Fruit fly (Drosophila melanogaster) whole organism, embryonic: ENCODE measurements around the gene CG31406.
A peak's percentile ranks its signal among the peaks of the same experiment; 100 is the strongest.

Source experiments
- Awh ChIP-seq: fragments of 200-800 bp; sonication (Bioruptor generic); IDR thresholded peaks from 2 replicates; pipeline ENCODE4, ENCODE4 v1.3.6; 2022; ENCODE audit warnings: missing biosample characterization, missing genetic modification characterization
- CG10431 ChIP-seq: fragments of 200-800 bp; sonication (Bioruptor generic); optimal IDR thresholded peaks from 3 replicates; lab custom pipeline; 2018; ENCODE audit warnings: missing biosample characterization, mild to moderate bottlenecking, missing genetic modification characterization
- CG10565 ChIP-seq: fragments of 200-800 bp; sonication (Bioruptor generic); optimal IDR thresholded peaks from 3 replicates; lab custom pipeline; 2016; ENCODE audit warnings: missing biosample characterization, mild to moderate bottlenecking, missing genetic modification characterization
- CG11085 ChIP-seq: fragments of 200-800 bp; sonication (Bioruptor generic); IDR thresholded peaks from 2 replicates; pipeline ENCODE4 v1.3.6; 2022; ENCODE audit warnings: missing biosample characterization, missing genetic modification characterization
- CG11504 ChIP-seq: fragments of 200-800 bp; sonication (Bioruptor generic); optimal IDR thresholded peaks from 3 replicates; lab custom pipeline; 2019; ENCODE audit warnings: missing biosample characterization, mild to moderate bottlenecking, missing genetic modification characterization, moderate library complexity
- CG12104 ChIP-seq: fragments of 200-800 bp; sonication (Bioruptor generic); optimal IDR thresholded peaks from 3 replicates; lab custom pipeline; 2016; ENCODE audit warnings: missing biosample characterization, missing genetic modification characterization
- CG12219 ChIP-seq: fragments of 200-800 bp; sonication (Bioruptor generic); optimal IDR thresholded peaks from 3 replicates; lab custom pipeline; 2018; ENCODE audit warnings: missing biosample characterization, mild to moderate bottlenecking, missing genetic modification characterization
- CG12744 ChIP-seq: fragments of 200-800 bp; sonication (Bioruptor generic); optimal IDR thresholded peaks from 2 replicates; lab custom pipeline; 2016; ENCODE audit warnings: missing biosample characterization, missing genetic modification characterization
- CG14050 ChIP-seq: fragments of 200-800 bp; sonication (Bioruptor generic); IDR thresholded peaks from 3 replicates; pipeline ENCODE4 v1.3.6; 2022; ENCODE audit warnings: missing biosample characterization, missing genetic modification characterization
- CG15601 ChIP-seq: fragments of 200-800 bp; sonication (Bioruptor generic); optimal IDR thresholded peaks from 3 replicates; lab custom pipeline; 2019; ENCODE audit warnings: missing biosample characterization, mild to moderate bottlenecking, missing genetic modification characterization, moderate library complexity
- CG15696 ChIP-seq: fragments of 200-800 bp; sonication (Bioruptor generic); optimal IDR thresholded peaks from 2 replicates; lab custom pipeline; 2019; ENCODE audit warnings: missing biosample characterization, mild to moderate bottlenecking, missing genetic modification characterization, moderate library complexity
- CG16863 ChIP-seq: fragments of 200-800 bp; sonication (Bioruptor generic); optimal IDR thresholded peaks from 3 replicates; lab custom pipeline; 2016; ENCODE audit warnings: missing biosample characterization, missing genetic modification characterization
- CG34376 ChIP-seq: fragments of 200-800 bp; sonication (Bioruptor generic); optimal IDR thresholded peaks from 2 replicates; lab custom pipeline; 2018; ENCODE audit warnings: missing biosample characterization, mild to moderate bottlenecking, missing genetic modification characterization
- CG3726 ChIP-seq: fragments of 200-800 bp; sonication (Bioruptor generic); IDR thresholded peaks from 3 replicates; pipeline ENCODE4, ENCODE4 v1.3.6; 2022; ENCODE audit warnings: missing biosample characterization, missing genetic modification characterization
- CG4730 ChIP-seq: fragments of 200-800 bp; sonication (Bioruptor generic); IDR thresholded peaks from 2 replicates; pipeline ENCODE4 v1.3.6; 2022; ENCODE audit warnings: missing biosample characterization, missing genetic modification characterization
- CG7987 ChIP-seq: fragments of 200-800 bp; sonication (Bioruptor generic); optimal IDR thresholded peaks from 2 replicates; lab custom pipeline; 2018; ENCODE audit warnings: missing biosample characterization, mild to moderate bottlenecking, missing genetic modification characterization, moderate library complexity
- CG8765 ChIP-seq: fragments of 200-800 bp; sonication (Bioruptor generic); IDR thresholded peaks from 2 replicates; pipeline ENCODE4 v1.3.6; 2022; ENCODE audit warnings: missing biosample characterization, missing genetic modification characterization
- CG9817 ChIP-seq: fragments of 200-800 bp; sonication (Bioruptor generic); optimal IDR thresholded peaks from 2 replicates; lab custom pipeline; 2018; ENCODE audit warnings: missing biosample characterization, mild to moderate bottlenecking, missing genetic modification characterization, moderate library complexity
- Chrac-16 ChIP-seq: fragments of 200-800 bp; sonication (Bioruptor generic); optimal IDR thresholded peaks from 3 replicates; lab custom pipeline; 2016; ENCODE audit warnings: missing biosample characterization, missing genetic modification characterization
- Dip2 ChIP-seq: fragments of 200-800 bp; sonication (Bioruptor generic); IDR thresholded peaks from 2 replicates; pipeline ENCODE4 v1.3.6; 2022; ENCODE audit warnings: missing biosample characterization, missing genetic modification characterization
- Dref ChIP-seq: fragments of 200-800 bp; sonication (Bioruptor generic); IDR thresholded peaks from 2 replicates; pipeline ENCODE4 v1.3.6; 2022; ENCODE audit warnings: missing biosample characterization, missing genetic modification characterization
- Ets65A ChIP-seq: fragments of 200-800 bp; sonication (Bioruptor generic); peaks from one replicate; lab custom pipeline; 2016; ENCODE audit warnings: missing biosample characterization, missing genetic modification characterization
- Hr78 ChIP-seq, 2 experiments: fragments of 200-800 bp in 1 of 2; fragments of >200 bp in 1 of 2; sonication (Bioruptor generic) in 1 of 2; optimal IDR thresholded peaks; 2 replicates each; lab custom pipeline; 2017 to 2019; ENCODE audit warnings: missing biosample characterization in 2 of 2, missing genetic modification characterization in 2 of 2, mild to moderate bottlenecking in 1 of 2, moderate library complexity in 1 of 2
- Lhr ChIP-seq: fragments of 200-800 bp; sonication (Bioruptor generic); optimal IDR thresholded peaks from 3 replicates; lab custom pipeline; 2017; ENCODE audit warnings: mild to moderate bottlenecking, missing biosample characterization, missing genetic modification reagents, missing genetic modification characterization
- MBD-R2 ChIP-seq: fragments of 200-800 bp; sonication (Bioruptor generic); IDR thresholded peaks from 2 replicates; pipeline ENCODE4 v1.3.6; 2022; ENCODE audit warnings: missing biosample characterization, missing genetic modification characterization
- Myb ChIP-seq: fragments of 200-800 bp; sonication (Bioruptor generic); optimal IDR thresholded peaks from 2 replicates; lab custom pipeline; 2016; ENCODE audit warnings: missing biosample characterization, missing genetic modification characterization
- NfI ChIP-seq: fragments of 200-800 bp; sonication (Bioruptor generic); optimal IDR thresholded peaks from 3 replicates; lab custom pipeline; 2018; ENCODE audit warnings: missing biosample characterization, mild to moderate bottlenecking, missing genetic modification characterization, moderate library complexity
- Tbp ChIP-seq: fragments of >200 bp; optimal IDR thresholded peaks from 2 replicates; lab custom pipeline; 2018; ENCODE audit warnings: missing biosample characterization, missing genetic modification characterization
- danr ChIP-seq: fragments of 200-800 bp; sonication (Bioruptor generic); IDR thresholded peaks from 2 replicates; pipeline ENCODE4 v1.3.6; 2022; ENCODE audit warnings: missing biosample characterization, missing genetic modification characterization
- dati ChIP-seq: fragments of 200-800 bp; sonication (Bioruptor generic); IDR thresholded peaks from 2 replicates; pipeline ENCODE4 v1.3.6; 2022; ENCODE audit warnings: missing biosample characterization, missing genetic modification characterization
- exex ChIP-seq: fragments of 200-800 bp; sonication (Bioruptor generic); optimal IDR thresholded peaks from 4 replicates; lab custom pipeline; 2018; ENCODE audit warnings: missing biosample characterization, mild to moderate bottlenecking, missing genetic modification characterization, moderate library complexity
- hbn ChIP-seq: fragments of 200-800 bp; sonication (Bioruptor generic); IDR thresholded peaks from 2 replicates; pipeline ENCODE4 v1.3.6; 2022; ENCODE audit warnings: missing biosample characterization, missing genetic modification characterization; ENCODE audit not compliant: partially characterized antibody
- her ChIP-seq: fragments of 200-800 bp; sonication (Bioruptor generic); optimal IDR thresholded peaks from 2 replicates; lab custom pipeline; 2016; ENCODE audit warnings: missing biosample characterization, missing genetic modification characterization
- lbe ChIP-seq: fragments of 200-800 bp; sonication (Bioruptor generic); optimal IDR thresholded peaks from 2 replicates; lab custom pipeline; 2016; ENCODE audit warnings: missing biosample characterization, mild to moderate bottlenecking, missing genetic modification characterization
- mam ChIP-seq: fragments of 200-800 bp; sonication (Bioruptor generic); optimal IDR thresholded peaks from 3 replicates; lab custom pipeline; 2016; ENCODE audit warnings: missing biosample characterization, missing genetic modification characterization
- mld ChIP-seq: fragments of 200-800 bp; sonication (Bioruptor generic); IDR thresholded peaks from 3 replicates; pipeline ENCODE4 v1.3.6; 2022; ENCODE audit warnings: missing biosample characterization, missing genetic modification characterization; ENCODE audit not compliant: partially characterized antibody
- nmo ChIP-seq: fragments of 200-800 bp; sonication (Bioruptor generic); optimal IDR thresholded peaks from 2 replicates; lab custom pipeline; 2018; ENCODE audit warnings: missing biosample characterization, mild to moderate bottlenecking, missing genetic modification characterization, moderate library complexity
- oc ChIP-seq: fragments of 200-800 bp; sonication (Bioruptor generic); optimal IDR thresholded peaks from 2 replicates; lab custom pipeline; 2018; ENCODE audit warnings: missing biosample characterization, mild to moderate bottlenecking, missing genetic modification characterization, moderate library complexity
- pb ChIP-seq: fragments of 200-800 bp; sonication (Bioruptor generic); optimal IDR thresholded peaks from 3 replicates; lab custom pipeline; 2016; ENCODE audit warnings: missing biosample characterization, missing genetic modification characterization
- pros ChIP-seq: fragments of 200-800 bp; sonication (Bioruptor generic); optimal IDR thresholded peaks from 3 replicates; lab custom pipeline; 2019; ENCODE audit warnings: missing biosample characterization, mild to moderate bottlenecking, missing genetic modification characterization, moderate library complexity
- pum ChIP-seq: fragments of 200-800 bp; sonication (Bioruptor generic); optimal IDR thresholded peaks from 2 replicates; lab custom pipeline; 2016; ENCODE audit warnings: missing biosample characterization, missing genetic modification characterization
- rib ChIP-seq: fragments of 200-800 bp; sonication (Bioruptor generic); IDR thresholded peaks from 2 replicates; pipeline ENCODE4 v1.3.6; 2022; ENCODE audit warnings: missing biosample characterization, missing genetic modification characterization
- run ChIP-seq: fragments of 200-800 bp; sonication (Bioruptor generic); optimal IDR thresholded peaks from 3 replicates; lab custom pipeline; 2018; ENCODE audit warnings: missing biosample characterization, mild to moderate bottlenecking, missing genetic modification characterization
- salm ChIP-seq: fragments of 200-800 bp; sonication (Bioruptor generic); optimal IDR thresholded peaks from 2 replicates; lab custom pipeline; 2018; ENCODE audit warnings: missing biosample characterization, mild to moderate bottlenecking, missing genetic modification characterization
- scrt ChIP-seq: fragments of 200-800 bp; sonication (Bioruptor generic); optimal IDR thresholded peaks from 2 replicates; lab custom pipeline; 2018; ENCODE audit warnings: missing biosample characterization, mild to moderate bottlenecking, missing genetic modification characterization, moderate library complexity
- sna ChIP-seq: fragments of 200-800 bp; sonication (Bioruptor generic); IDR thresholded peaks from 2 replicates; pipeline ENCODE4 v1.3.6; 2022; ENCODE audit warnings: missing biosample characterization, missing genetic modification characterization; ENCODE audit not compliant: partially characterized antibody
- sr ChIP-seq: fragments of 200-800 bp; sonication (Bioruptor generic); IDR thresholded peaks from 3 replicates; pipeline ENCODE4 v1.3.6; 2022; ENCODE audit warnings: missing biosample characterization, missing genetic modification characterization
- tin ChIP-seq: fragments of 200-800 bp; sonication (Bioruptor generic); optimal IDR thresholded peaks from 3 replicates; lab custom pipeline; 2016; ENCODE audit warnings: missing biosample characterization, missing genetic modification characterization
- tup ChIP-seq: fragments of 200-800 bp; sonication (Bioruptor generic); optimal IDR thresholded peaks from 2 replicates; lab custom pipeline; 2016; ENCODE audit warnings: missing biosample characterization, mild to moderate bottlenecking, missing genetic modification characterization, moderate library complexity
- wdn ChIP-seq: fragments of 200-800 bp; sonication (Bioruptor generic); IDR thresholded peaks from 2 replicates; pipeline ENCODE4 v1.3.6; 2022; ENCODE audit warnings: missing biosample characterization, missing genetic modification characterization

The CG31406 gene

dm6 chr3R:10388128-10389026 is 39.8 kb downstream of the CG31406 start, which contains the start of gene cwo (continued):
- TF ChIP-seq CG4730 (no peak), Lhr (no peak), Tbp (GFP tag; lab: Kevin White, UChicago) (no peak), CG11504 (tag; lab: Kevin White, UChicago) (no peak), tup (GFP tag; lab: Kevin White, UChicago) (no peak), run (no peak), CG9817 (tag; lab: Kevin White, UChicago) (no peak), Hr78 (GFP tag; optimal IDR thresholded peaks at IDR 0.05; lab: Kevin White, UChicago) (no peak), mld (GFP tag; lab: Robert Waterston, UW) (no peak), CG12104 (no peak), her (GFP tag; lab: Kevin White, UChicago) (no peak), exex (tag; lab: Kevin White, UChicago) (peak; percentile 28), CG10565 (GFP tag; lab: Kevin White, UChicago) (no peak), dati (GFP tag; lab: Robert Waterston, UW) (no peak), tin (GFP tag; lab: Kevin White, UChicago) (no peak), CG34376 (GFP tag; lab: Kevin White, UChicago) (peak; percentile 25), CG12219 (GFP tag; lab: Kevin White, UChicago) (peak; percentile 47), mam (no peak), wdn (GFP tag; lab: Robert Waterston, UW) (no peak), CG16863 (peak; percentile 19), CG15696 (peak; percentile 54), salm (tag; lab: Kevin White, UChicago) (no peak), oc (no peak), CG12744 (GFP tag; lab: Kevin White, UChicago) (no peak), scrt (GFP tag; lab: Kevin White, UChicago) (peak; percentile 48), Ets65A (GFP tag; lab: Kevin White, UChicago) (no peak), Chrac-16 (GFP tag; lab: Kevin White, UChicago) (no peak), Dip2 (GFP tag; lab: Robert Waterston, UW) (no peak), hbn (GFP tag; lab: Robert Waterston, UW) (no peak), CG3726 (no peak), danr (GFP tag; lab: Robert Waterston, UW) (no peak), MBD-R2 (no peak), CG7987 (GFP tag; lab: Kevin White, UChicago) (peak; percentile 80), Dref (GFP tag; lab: Robert Waterston, UW) (no peak), CG10431 (GFP tag; lab: Kevin White, UChicago) (peak; percentile 45), NfI (GFP tag; lab: Kevin White, UChicago) (peak; percentile 6), CG14050 (GFP tag; lab: Robert Waterston, UW) (no peak), nmo (no peak), Myb (GFP tag; lab: Kevin White, UChicago) (peak; percentile 10), CG15601 (peak; percentile 63), sna (no peak), pum (GFP tag; lab: Kevin White, UChicago) (no peak), lbe (GFP tag; lab: Kevin White, UChicago) (peak; percentile 54), CG11085 (no peak), pros (GFP tag; lab: Kevin White, UChicago) (no peak), pb (GFP tag; lab: Kevin White, UChicago) (no peak), CG8765 (no peak), rib (GFP tag; lab: Robert Waterston, UW) (no peak), Awh (GFP tag; lab: Robert Waterston, UW) (no peak), sr (no peak)
